Worm (Caenorhabditis elegans) whole organism, L4/young adult: ENCODE measurements around the gene W02A2.12.

Experiments
- W03F9.2 ChIP-seq: fragments of 150-350 bp; optimal IDR thresholded peaks from 2 replicates; lab custom pipeline; 2014; ENCODE audit warnings: missing biosample characterization, missing genetic modification characterization
- dao-5 ChIP-seq: sonication (generic microtip); optimal IDR thresholded peaks from 2 replicates; lab custom pipeline; 2016; ENCODE audit warnings: missing genotype, missing genetic modification characterization, moderate library complexity, missing compliant biosample characterization

- TF ChIP-seq W03F9.2 (tag; lab: Kevin White, UChicago) (no peak), dao-5 (tag; lab: Kevin White, UChicago) (no peak)
Observed at ce11 chrIV:13360144-13360543, 11.5 kb upstream of the W02A2.12 start, which contains the start of gene Y62E10A.3.
